Fruit fly (Drosophila melanogaster) whole organism, embryonic: Measurements from ENCODE around the gene Polr3E.
A peak's percentile ranks its signal among the peaks of the same experiment; 100 is the strongest.

Experiments
- ATbp ChIP-seq: fragments of 200-800 bp; sonication (Bioruptor generic); optimal IDR thresholded peaks from 2 replicates; lab custom pipeline; 2017; ENCODE audit warnings: missing biosample characterization, mild to moderate bottlenecking, missing genetic modification characterization, missing genetic modification reagents
- Adf1 ChIP-seq: fragments of 200-800 bp; sonication (Bioruptor generic); IDR thresholded peaks from 2 replicates; pipeline ENCODE4 v1.3.6; 2022; ENCODE audit warnings: missing biosample characterization, missing genetic modification characterization
- Awh ChIP-seq: fragments of 200-800 bp; sonication (Bioruptor generic); IDR thresholded peaks from 2 replicates; pipeline ENCODE4, ENCODE4 v1.3.6; 2022; ENCODE audit warnings: missing biosample characterization, missing genetic modification characterization
- B-H2 ChIP-seq: fragments of 200-800 bp; sonication (Bioruptor generic); optimal IDR thresholded peaks from 2 replicates; lab custom pipeline; 2018; ENCODE audit warnings: missing biosample characterization, mild to moderate bottlenecking, missing genetic modification characterization
- Blimp-1 ChIP-seq: fragments of 200-800 bp; sonication (Bioruptor generic); optimal IDR thresholded peaks from 3 replicates; lab custom pipeline; 2018; ENCODE audit warnings: missing biosample characterization, missing genetic modification characterization, mild to moderate bottlenecking, moderate library complexity, missing genetic modification reagents
- CG10147 ChIP-seq: fragments of 200-800 bp; sonication (Bioruptor generic); optimal IDR thresholded peaks from 2 replicates; lab custom pipeline; 2019; ENCODE audit warnings: missing biosample characterization, mild to moderate bottlenecking, missing genetic modification characterization, moderate library complexity
- CG11560 ChIP-seq: fragments of 200-800 bp; sonication (Bioruptor generic); IDR thresholded peaks from 3 replicates; pipeline ENCODE4 v1.3.6; 2022; ENCODE audit warnings: missing biosample characterization, missing genetic modification characterization
- CG12299 ChIP-seq: fragments of 200-800 bp; sonication (Bioruptor generic); optimal IDR thresholded peaks from 2 replicates; lab custom pipeline; 2018; ENCODE audit warnings: missing biosample characterization, mild to moderate bottlenecking, missing genetic modification characterization
- CG17829 ChIP-seq: fragments of 200-800 bp; optimal IDR thresholded peaks from 2 replicates; lab custom pipeline; 2019; ENCODE audit warnings: missing biosample characterization, mild to moderate bottlenecking, missing genetic modification characterization, moderate library complexity
- CG18262 ChIP-seq: fragments of 200-800 bp; optimal IDR thresholded peaks from 3 replicates; lab custom pipeline; 2019; ENCODE audit warnings: missing biosample characterization, mild to moderate bottlenecking, missing genetic modification characterization, moderate library complexity
- CG2875 ChIP-seq: fragments of 200-800 bp; sonication (Bioruptor generic); optimal IDR thresholded peaks from 2 replicates; lab custom pipeline; 2017; ENCODE audit warnings: missing biosample characterization, mild to moderate bottlenecking, missing genetic modification characterization, missing genetic modification reagents
- CG31441 ChIP-seq: fragments of 200-800 bp; sonication (Bioruptor generic); IDR thresholded peaks from 2 replicates; pipeline ENCODE4 v1.3.6; 2022; ENCODE audit warnings: missing biosample characterization, missing genetic modification characterization
- CG3281 ChIP-seq: fragments of 200-800 bp; sonication (Bioruptor generic); optimal IDR thresholded peaks from 3 replicates; lab custom pipeline; 2017; ENCODE audit warnings: missing biosample characterization, mild to moderate bottlenecking, missing genetic modification characterization
- CG34224 ChIP-seq: fragments of 200-800 bp; sonication (Bioruptor generic); IDR thresholded peaks from 3 replicates; pipeline ENCODE4 v1.3.6; 2022; ENCODE audit warnings: missing biosample characterization, missing genetic modification characterization; ENCODE audit not compliant: partially characterized antibody
- CG3995 ChIP-seq: fragments of 200-800 bp; sonication (Bioruptor generic); optimal IDR thresholded peaks from 3 replicates; lab custom pipeline; 2016; ENCODE audit warnings: missing biosample characterization, missing genetic modification characterization
- CG4360 ChIP-seq: fragments of 200-800 bp; sonication (Bioruptor generic); IDR thresholded peaks from 2 replicates; pipeline ENCODE4 v1.3.6; 2022; ENCODE audit warnings: missing biosample characterization, missing genetic modification characterization
- CG4730 ChIP-seq: fragments of 200-800 bp; sonication (Bioruptor generic); IDR thresholded peaks from 2 replicates; pipeline ENCODE4 v1.3.6; 2022; ENCODE audit warnings: missing biosample characterization, missing genetic modification characterization
- CG6683 ChIP-seq: fragments of 200-800 bp; sonication (Bioruptor generic); optimal IDR thresholded peaks from 2 replicates; lab custom pipeline; 2017; ENCODE audit warnings: missing biosample characterization, mild to moderate bottlenecking, missing genetic modification characterization, missing genetic modification reagents
- CG6765 ChIP-seq: fragments of 200-800 bp; sonication (Bioruptor generic); optimal IDR thresholded peaks from 3 replicates; lab custom pipeline; 2017; ENCODE audit warnings: missing biosample characterization, mild to moderate bottlenecking, missing genetic modification characterization
- CG7372 ChIP-seq: fragments of 200-800 bp; sonication (Bioruptor generic); IDR thresholded peaks from 2 replicates; pipeline ENCODE4 v1.3.6; 2022; ENCODE audit warnings: missing biosample characterization, missing genetic modification characterization
- CG8290 ChIP-seq, 3 experiments: fragments of 200-800 bp; sonication (Bioruptor generic); optimal IDR thresholded peaks; 2 replicates each; lab custom pipeline; 2016 to 2019; ENCODE audit warnings: missing biosample characterization in 3 of 3, missing genetic modification characterization in 3 of 3, mild to moderate bottlenecking in 2 of 3, moderate library complexity in 1 of 3
- CG9215 ChIP-seq: fragments of 200-800 bp; sonication (Bioruptor generic); IDR thresholded peaks from 2 replicates; pipeline ENCODE4 v1.3.6; 2022; ENCODE audit warnings: missing biosample characterization, missing genetic modification characterization
- Dp ChIP-seq: fragments of 200-800 bp; sonication (Bioruptor generic); optimal IDR thresholded peaks from 2 replicates; lab custom pipeline; 2018; ENCODE audit warnings: missing biosample characterization, mild to moderate bottlenecking, missing genetic modification characterization, moderate library complexity
- ERR ChIP-seq: fragments of 200-800 bp; sonication (Bioruptor generic); optimal IDR thresholded peaks from 2 replicates; lab custom pipeline; 2016; ENCODE audit warnings: missing biosample characterization, missing genetic modification characterization
- HHEX ChIP-seq: fragments of 200-800 bp; sonication (Bioruptor generic); optimal IDR thresholded peaks from 3 replicates; lab custom pipeline; 2017; ENCODE audit warnings: missing biosample characterization, mild to moderate bottlenecking, missing genetic modification characterization, missing genetic modification reagents
- Hey ChIP-seq: fragments of 200-800 bp; sonication (Bioruptor generic); optimal IDR thresholded peaks from 3 replicates; lab custom pipeline; 2018; ENCODE audit warnings: missing biosample characterization, mild to moderate bottlenecking, missing genetic modification characterization
- MTF-1 ChIP-seq: fragments of 200-800 bp; sonication (Bioruptor generic); optimal IDR thresholded peaks from 2 replicates; lab custom pipeline; 2018; ENCODE audit warnings: missing biosample characterization, mild to moderate bottlenecking, missing genetic modification characterization, borderline replicate concordance
- Mes4 ChIP-seq: fragments of 200-800 bp; sonication (Bioruptor generic); optimal IDR thresholded peaks from 2 replicates; lab custom pipeline; 2016; ENCODE audit warnings: missing biosample characterization, missing genetic modification characterization
- NFAT ChIP-seq: fragments of 200-800 bp; sonication (Bioruptor generic); IDR thresholded peaks from 2 replicates; pipeline ENCODE4 v1.3.6; 2022; ENCODE audit warnings: missing biosample characterization, missing genetic modification characterization
- NfI ChIP-seq: fragments of 200-800 bp; sonication (Bioruptor generic); optimal IDR thresholded peaks from 3 replicates; lab custom pipeline; 2018; ENCODE audit warnings: missing biosample characterization, mild to moderate bottlenecking, missing genetic modification characterization, moderate library complexity
- Rfx ChIP-seq: fragments of 200-800 bp; sonication (Bioruptor generic); IDR thresholded peaks from 2 replicates; pipeline ENCODE4 v1.3.6; 2022; ENCODE audit warnings: missing biosample characterization, missing genetic modification characterization
- Sin3A ChIP-seq: fragments of >200 bp; optimal IDR thresholded peaks from 2 replicates; lab custom pipeline; 2018
- Stat92E ChIP-seq, 3 experiments: fragments of >200 bp in 2 of 3; fragments of 200-800 bp in 1 of 3; sonication (Bioruptor generic) in 1 of 3; optimal IDR thresholded peaks; 2 replicates each; lab custom pipeline; 2017 to 2019; ENCODE audit warnings: missing biosample characterization in 3 of 3, missing genetic modification characterization in 3 of 3, mild to moderate bottlenecking in 1 of 3, moderate library complexity in 1 of 3
- Trl ChIP-seq, 3 experiments: fragments of >200 bp in 2 of 3; fragments of 200-800 bp in 1 of 3; sonication (Bioruptor generic) in 1 of 3; optimal IDR thresholded peaks; 2 replicates in 1 of 3; 3 replicates in 2 of 3; lab custom pipeline; 2016 to 2017; ENCODE audit warnings: missing biosample characterization in 1 of 3, missing genetic modification characterization in 1 of 3
- Xbp1 ChIP-seq: fragments of 200-800 bp; sonication (Bioruptor generic); optimal IDR thresholded peaks from 3 replicates; lab custom pipeline; 2016; ENCODE audit warnings: missing biosample characterization, mild to moderate bottlenecking, missing genetic modification characterization
- aop ChIP-seq: fragments of 200-800 bp; sonication (Bioruptor generic); IDR thresholded peaks from 2 replicates; pipeline ENCODE4 v1.3.6; 2022; ENCODE audit warnings: missing biosample characterization, missing genetic modification characterization
- bcd ChIP-seq: fragments of 200-800 bp; sonication (Bioruptor generic); optimal IDR thresholded peaks from 2 replicates; lab custom pipeline; 2017; ENCODE audit warnings: missing biosample characterization, mild to moderate bottlenecking, missing genetic modification characterization
- cad ChIP-seq: fragments of >200 bp; optimal IDR thresholded peaks from 2 replicates; lab custom pipeline; 2017; ENCODE audit warnings: missing biosample characterization, missing genetic modification characterization
- crol ChIP-seq: fragments of 200-800 bp; sonication (Bioruptor generic); IDR thresholded peaks from 2 replicates; pipeline ENCODE4 v1.3.6; 2022; ENCODE audit warnings: missing biosample characterization, missing genetic modification characterization
- eve ChIP-seq, 2 experiments: fragments of >200 bp; optimal IDR thresholded peaks; 2 replicates each; lab custom pipeline; 2017; ENCODE audit warnings: missing biosample characterization in 2 of 2, missing genetic modification characterization in 2 of 2
- exex ChIP-seq: fragments of 200-800 bp; sonication (Bioruptor generic); optimal IDR thresholded peaks from 4 replicates; lab custom pipeline; 2018; ENCODE audit warnings: missing biosample characterization, mild to moderate bottlenecking, missing genetic modification characterization, moderate library complexity
- fd96Cb ChIP-seq: fragments of 200-800 bp; sonication (Bioruptor generic); optimal IDR thresholded peaks from 2 replicates; lab custom pipeline; 2018; ENCODE audit warnings: missing biosample characterization, mild to moderate bottlenecking, missing genetic modification characterization, moderate library complexity
- h ChIP-seq: fragments of >200 bp; optimal IDR thresholded peaks from 2 replicates; lab custom pipeline; 2017
- jing ChIP-seq: fragments of 200-800 bp; sonication (Bioruptor generic); optimal IDR thresholded peaks from 2 replicates; lab custom pipeline; 2018; ENCODE audit warnings: missing biosample characterization, mild to moderate bottlenecking, missing genetic modification characterization
- knrl ChIP-seq: fragments of 200-800 bp; sonication (Bioruptor generic); IDR thresholded peaks from 3 replicates; pipeline ENCODE4 v1.3.6; 2022; ENCODE audit warnings: missing biosample characterization, missing genetic modification characterization; ENCODE audit not compliant: partially characterized antibody
- otp ChIP-seq: fragments of 200-800 bp; sonication (Bioruptor generic); IDR thresholded peaks from 3 replicates; pipeline ENCODE4, ENCODE4 v1.3.6; 2022; ENCODE audit warnings: missing biosample characterization, missing genetic modification characterization
- pita ChIP-seq: fragments of 200-800 bp; sonication (Bioruptor generic); optimal IDR thresholded peaks from 2 replicates; lab custom pipeline; 2017; ENCODE audit warnings: missing biosample characterization, mild to moderate bottlenecking, missing genetic modification characterization
- rib ChIP-seq: fragments of 200-800 bp; sonication (Bioruptor generic); IDR thresholded peaks from 2 replicates; pipeline ENCODE4 v1.3.6; 2022; ENCODE audit warnings: missing biosample characterization, missing genetic modification characterization
- salm ChIP-seq: fragments of 200-800 bp; sonication (Bioruptor generic); optimal IDR thresholded peaks from 2 replicates; lab custom pipeline; 2018; ENCODE audit warnings: missing biosample characterization, mild to moderate bottlenecking, missing genetic modification characterization
- zen ChIP-seq: fragments of 200-800 bp; sonication (Bioruptor generic); optimal IDR thresholded peaks from 3 replicates; lab custom pipeline; 2018; ENCODE audit warnings: missing biosample characterization, mild to moderate bottlenecking, missing genetic modification characterization, moderate library complexity

Polr3E gene

DNA sequence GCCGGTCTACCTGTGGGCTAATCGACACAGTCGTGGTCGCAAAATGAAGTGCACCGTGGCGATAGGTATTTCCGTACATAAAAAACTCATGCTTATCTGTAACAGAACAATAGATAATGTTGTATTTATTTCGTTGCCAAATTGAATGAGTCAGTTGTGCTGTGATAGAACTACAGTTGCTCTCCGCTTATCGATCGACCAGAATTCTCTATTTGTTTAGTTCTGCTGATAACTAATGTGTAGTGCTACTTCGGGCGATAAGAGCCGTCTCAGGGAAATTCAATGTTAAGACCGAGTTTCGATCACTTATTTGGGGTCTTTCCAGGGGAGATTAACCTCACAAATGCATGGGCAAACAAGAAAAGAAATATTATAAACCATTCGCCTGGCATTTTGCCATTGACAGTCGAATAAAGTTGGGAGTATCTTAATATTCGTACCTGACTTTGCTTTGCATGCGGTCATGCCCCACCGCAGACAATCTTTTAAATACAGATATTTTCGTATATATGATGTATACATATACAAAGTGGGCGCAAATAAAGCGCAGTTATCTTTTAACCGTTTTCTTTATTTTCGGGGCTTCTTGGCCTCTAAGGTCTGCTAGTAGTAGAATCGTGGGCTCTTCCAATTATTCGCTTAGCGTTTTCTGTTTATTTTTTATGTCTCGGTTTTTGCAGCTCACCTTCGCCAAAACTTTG, 4.8 kb downstream of the Polr3E start (continued):
- TF ChIP-seq Xbp1 (no peak), CG4360 (GFP tag; lab: Robert Waterston, UW) (no peak), CG3281 (GFP tag; lab: Kevin White, UChicago) (no peak), CG2875 (GFP tag; lab: Kevin White, UChicago) (no peak), CG7372 (GFP tag; lab: Robert Waterston, UW) (no peak), CG6765 (no peak), CG11560 (tag; lab: Robert Waterston, UW) (no peak), HHEX (GFP tag; lab: Kevin White, UChicago) (peak; percentile 0), CG17829 (tag; lab: Kevin White, UChicago) (no peak), knrl (no peak), MTF-1 (GFP tag; lab: Kevin White, UChicago) (no peak), CG31441 (GFP tag; lab: Robert Waterston, UW) (no peak), cad (GFP tag; lab: Kevin White, UChicago) (no peak), exex (tag; lab: Kevin White, UChicago) (peak; percentile 92), jing (no peak), Hey (tag; lab: Kevin White, UChicago) (no peak), crol (no peak), CG10147 (GFP tag; lab: Kevin White, UChicago) (no peak), CG3995 (no peak), h (lab: Kevin White, UChicago) (no peak), CG6683 (GFP tag; lab: Kevin White, UChicago) (no peak), Trl (optimal IDR thresholded peaks at IDR 0.05; lab: Kevin White, UChicago) (no peak), Trl (GFP tag; optimal IDR thresholded peaks at IDR 0.05; lab: Kevin White, UChicago) (no peak), NfI (GFP tag; lab: Kevin White, UChicago) (no peak), CG34224 (peak; percentile 26; the same call in 1 of the 3 replicates), Sin3A (no peak), Awh (GFP tag; lab: Robert Waterston, UW) (no peak), CG18262 (tag; lab: Kevin White, UChicago) (no peak), salm (peak; percentile 22), aop (GFP tag; lab: Robert Waterston, UW) (no peak), Dp (no peak), Blimp-1 (no peak), Mes4 (GFP tag; lab: Kevin White, UChicago) (no peak), CG12299 (tag; lab: Kevin White, UChicago) (no peak), pita (GFP tag; lab: Kevin White, UChicago) (no peak), CG9215 (GFP tag; lab: Robert Waterston, UW) (no peak), CG8290 (GFP tag; optimal IDR thresholded peaks at IDR 0.05; lab: Kevin White, UChicago) (no peak), CG8290 (tag; optimal IDR thresholded peaks at IDR 0.05; lab: Kevin White, UChicago) (peak in 1 of 2 experiments; percentile 20), ERR (GFP tag; lab: Kevin White, UChicago) (no peak), CG4730 (GFP tag; lab: Robert Waterston, UW) (no peak), Stat92E (GFP tag; optimal IDR thresholded peaks at IDR 0.05; lab: Kevin White, UChicago) (no peak), eve (GFP tag; optimal IDR thresholded peaks at IDR 0.05; lab: Kevin White, UChicago) (no peak), ATbp (GFP tag; lab: Kevin White, UChicago) (no peak), Rfx (GFP tag; lab: Robert Waterston, UW) (no peak), rib (GFP tag; lab: Robert Waterston, UW) (no peak), zen (peak; percentile 18), NFAT (peak; percentile 35; the same call in 1 of the 2 replicates), bcd (GFP tag; lab: Kevin White, UChicago) (no peak), Adf1 (no peak), fd96Cb (tag; lab: Kevin White, UChicago) (no peak), B-H2 (GFP tag; lab: Kevin White, UChicago) (no peak), otp (GFP tag; lab: Robert Waterston, UW) (no peak)
